Worm (Caenorhabditis elegans) whole organism, young adult: ENCODE results near the gene lgc-45.
"Not testable (repeated sequence)": the region's sequence is repeated elsewhere in the genome, so short reads cannot be mapped to it uniquely, and the experiment has no call there.

Source experiments
- B0019.2 ChIP-seq: fragments of 200-800 bp; sonication (Bioruptor generic); conservative IDR thresholded peaks from 2 replicates; pipeline ENCODE4 v1.3.6; 2022; ENCODE audit warnings: missing genetic modification reagents, missing genetic modification characterization, missing compliant biosample characterization
- B0261.1 ChIP-seq: sonication (generic microtip); optimal IDR thresholded peaks from 2 replicates; lab custom pipeline; 2016; ENCODE audit warnings: mild to moderate bottlenecking, missing genetic modification characterization, moderate library complexity, missing compliant biosample characterization
- C06A6.2 ChIP-seq: fragments of 200-800 bp; sonication (Bioruptor generic); conservative IDR thresholded peaks from 2 replicates; pipeline ENCODE4 v1.3.6; 2022; ENCODE audit warnings: missing genetic modification characterization, missing compliant biosample characterization
- C17E4.6 ChIP-seq: fragments of 200-800 bp; sonication (Bioruptor generic); IDR thresholded peaks from 2 replicates; pipeline ENCODE4 v1.3.6; 2022; ENCODE audit warnings: missing genetic modification reagents, missing genetic modification characterization, missing compliant biosample characterization
- D2030.7 ChIP-seq: fragments of 200-800 bp; sonication (Bioruptor generic); IDR thresholded peaks from 2 replicates; pipeline ENCODE4 v1.3.6; 2022; ENCODE audit warnings: missing genetic modification reagents, missing genetic modification characterization, missing compliant biosample characterization
- F33H1.4 ChIP-seq: fragments of 200-800 bp; sonication (Bioruptor generic); IDR thresholded peaks from 2 replicates; pipeline ENCODE4 v1.3.6; 2022; ENCODE audit warnings: missing genetic modification reagents, missing genetic modification characterization, missing compliant biosample characterization
- K11D2.4 ChIP-seq: fragments of 200-800 bp; sonication (Bioruptor generic); IDR thresholded peaks from 2 replicates; pipeline ENCODE4 v1.3.6; 2022; ENCODE audit warnings: missing genetic modification reagents, missing genetic modification characterization, missing compliant biosample characterization
- Y67H2A.10 ChIP-seq: fragments of 200-800 bp; sonication (Bioruptor generic); conservative IDR thresholded peaks from 2 replicates; pipeline ENCODE4 v1.3.6; 2022; ENCODE audit warnings: missing genetic modification reagents, missing genetic modification characterization, missing compliant biosample characterization
- ZK185.1 ChIP-seq: sonication (generic microtip); optimal IDR thresholded peaks from 2 replicates; lab custom pipeline; 2016; ENCODE audit warnings: mild to moderate bottlenecking, missing genetic modification characterization, missing compliant biosample characterization; ENCODE audit not compliant: poor library complexity, severe bottlenecking
- attf-3 ChIP-seq: fragments of 200-800 bp; sonication (Bioruptor generic); conservative IDR thresholded peaks from 2 replicates; pipeline ENCODE4 v1.3.6; 2022; ENCODE audit warnings: missing genetic modification reagents, missing genetic modification characterization, missing compliant biosample characterization
- attf-5 ChIP-seq: fragments of 200-800 bp; sonication (Bioruptor generic); optimal IDR thresholded peaks from 2 replicates; lab custom pipeline; 2018; ENCODE audit warnings: mild to moderate bottlenecking, missing genetic modification characterization, missing compliant biosample characterization
- cebp-1 ChIP-seq, 2 experiments: fragments of 200-800 bp in 1 of 2; sonication (Bioruptor generic) in 1 of 2; sonication (generic microtip) in 1 of 2; IDR thresholded peaks in 1 of 2; optimal IDR thresholded peaks in 1 of 2; 2 replicates each; pipeline versions ENCODE4 v1.3.6 to Lab custom; 2017 to 2022; ENCODE audit warnings: missing compliant biosample characterization in 2 of 2, missing genetic modification characterization in 2 of 2, mild to moderate bottlenecking in 1 of 2, missing genetic modification reagents in 1 of 2, moderate library complexity in 1 of 2
- ceh-100 ChIP-seq: fragments of 200-800 bp; sonication (Bioruptor generic); IDR thresholded peaks from 2 replicates; pipeline ENCODE4 v1.3.6; 2022; ENCODE audit warnings: missing genetic modification reagents, missing genetic modification characterization, missing compliant biosample characterization
- ceh-27 ChIP-seq: fragments of 200-800 bp; sonication (Bioruptor generic); optimal IDR thresholded peaks from 2 replicates; lab custom pipeline; 2018; ENCODE audit warnings: mild to moderate bottlenecking, missing genetic modification characterization, moderate library complexity, missing compliant biosample characterization
- ceh-91 ChIP-seq: fragments of 200-800 bp; sonication (Bioruptor generic); IDR thresholded peaks from 2 replicates; pipeline ENCODE4 v1.3.6; 2022; ENCODE audit warnings: missing genetic modification reagents, missing genetic modification characterization, missing compliant biosample characterization
- dox-1 ChIP-seq: fragments of 200-800 bp; sonication (Bioruptor generic); IDR thresholded peaks from 2 replicates; pipeline ENCODE4 v1.3.6; 2022; ENCODE audit warnings: missing genetic modification reagents, missing genetic modification characterization, missing compliant biosample characterization
- egl-18 ChIP-seq: fragments of 200-800 bp; sonication (Bioruptor generic); IDR thresholded peaks from 2 replicates; pipeline ENCODE4 v1.3.6; 2022; ENCODE audit warnings: missing genetic modification reagents, missing genetic modification characterization, missing compliant biosample characterization
- egrh-3 ChIP-seq: fragments of 200-800 bp; sonication (Bioruptor generic); IDR thresholded peaks from 2 replicates; pipeline ENCODE4 v1.3.6; 2022; ENCODE audit warnings: missing genetic modification reagents, missing genetic modification characterization, missing compliant biosample characterization
- ekl-4 ChIP-seq: fragments of 200-800 bp; sonication (Bioruptor generic); IDR thresholded peaks from 2 replicates; pipeline ENCODE4 v1.3.6; 2022; ENCODE audit warnings: missing genetic modification reagents, missing genetic modification characterization, missing compliant biosample characterization
- hmg-1.2 ChIP-seq: fragments of 200-800 bp; sonication (Bioruptor generic); IDR thresholded peaks from 2 replicates; pipeline ENCODE4 v1.3.6; 2022; ENCODE audit warnings: missing genetic modification reagents, missing genetic modification characterization, missing compliant biosample characterization
- let-526 ChIP-seq: fragments of 200-800 bp; sonication (Bioruptor generic); IDR thresholded peaks from 2 replicates; pipeline ENCODE4 v1.3.6; 2022; ENCODE audit warnings: missing genetic modification reagents, missing genetic modification characterization, missing compliant biosample characterization
- lin-35 ChIP-seq, 3 experiments: fragments of 150-350 bp in 2 of 3; sonication (generic microtip) in 1 of 3; optimal IDR thresholded peaks; 2 replicates each; lab custom pipeline; 2014 to 2018; ENCODE audit warnings: missing biosample characterization in 3 of 3, missing genetic modification characterization in 3 of 3, missing genetic modification reagents in 3 of 3
- lin-40 ChIP-seq: sonication (generic microtip); optimal IDR thresholded peaks from 2 replicates; lab custom pipeline; 2016; ENCODE audit warnings: missing genetic modification characterization, mild to moderate bottlenecking, missing compliant biosample characterization, missing genotype, missing genetic modification reagents
- lin-54 ChIP-seq: fragments of 200-800 bp; sonication (Bioruptor generic); optimal IDR thresholded peaks from 2 replicates; lab custom pipeline; 2018; ENCODE audit warnings: mild to moderate bottlenecking, missing genetic modification characterization, missing compliant biosample characterization
- lsl-1 ChIP-seq: fragments of 200-800 bp; sonication (Bioruptor generic); optimal IDR thresholded peaks from 2 replicates; lab custom pipeline; 2018; ENCODE audit warnings: mild to moderate bottlenecking, missing genetic modification characterization, moderate library complexity, missing compliant biosample characterization
- madf-6 ChIP-seq: fragments of 200-800 bp; sonication (Bioruptor generic); IDR thresholded peaks from 2 replicates; pipeline ENCODE4 v1.3.6; 2022; ENCODE audit warnings: missing genetic modification reagents, missing genetic modification characterization, missing compliant biosample characterization
- madf-8 ChIP-seq: fragments of 200-800 bp; sonication (Bioruptor generic); conservative IDR thresholded peaks from 2 replicates; pipeline ENCODE4 v1.3.6; 2022; ENCODE audit warnings: missing genetic modification reagents, missing genetic modification characterization, missing compliant biosample characterization
- mcd-1 ChIP-seq: fragments of 200-800 bp; sonication (Bioruptor generic); IDR thresholded peaks from 2 replicates; pipeline ENCODE4 v1.3.6; 2022; ENCODE audit warnings: missing genetic modification reagents, missing genetic modification characterization, missing compliant biosample characterization
- nfyb-1 ChIP-seq: fragments of 200-800 bp; sonication (Bioruptor generic); IDR thresholded peaks from 2 replicates; pipeline ENCODE4 v1.3.6; 2022; ENCODE audit warnings: missing genetic modification reagents, missing genetic modification characterization, missing compliant biosample characterization
- pbrm-1 ChIP-seq: fragments of 200-800 bp; sonication (Bioruptor generic); IDR thresholded peaks from 2 replicates; pipeline ENCODE4 v1.3.6; 2022; ENCODE audit warnings: missing genetic modification reagents, missing genetic modification characterization, missing compliant biosample characterization
- rcor-1 ChIP-seq: fragments of 200-800 bp; sonication (Bioruptor generic); IDR thresholded peaks from 2 replicates; pipeline ENCODE4 v1.3.6; 2022; ENCODE audit warnings: missing genetic modification reagents, missing genetic modification characterization, missing compliant biosample characterization
- snpc-4 ChIP-seq, 5 experiments: fragments of 150-350 bp in 1 of 5; sonication (generic microtip) in 4 of 5; optimal IDR thresholded peaks; 2 replicates each; lab custom pipeline; 2014 to 2018; ENCODE audit warnings: missing genetic modification characterization in 5 of 5, missing biosample characterization in 3 of 5, antibody characterized with exemption in 2 of 5, mild to moderate bottlenecking in 2 of 5, missing compliant biosample characterization in 2 of 5, missing genotype in 2 of 5, moderate library complexity in 2 of 5, missing genetic modification reagents in 1 of 5
- tbp1 ChIP-seq: fragments of 200-800 bp; sonication (Bioruptor generic); optimal IDR thresholded peaks from 2 replicates; lab custom pipeline; 2018; ENCODE audit warnings: mild to moderate bottlenecking, missing genetic modification characterization, missing compliant biosample characterization
- zfh-2 ChIP-seq: fragments of 200-800 bp; sonication (Bioruptor generic); conservative IDR thresholded peaks from 2 replicates; pipeline ENCODE4 v1.3.6; 2022; ENCODE audit warnings: missing genetic modification reagents, missing genetic modification characterization, missing compliant biosample characterization
- ztf-26 ChIP-seq: sonication (generic microtip); optimal IDR thresholded peaks from 2 replicates; lab custom pipeline; 2017; ENCODE audit warnings: missing genetic modification characterization, missing compliant biosample characterization

The lgc-45 gene

DNA sequence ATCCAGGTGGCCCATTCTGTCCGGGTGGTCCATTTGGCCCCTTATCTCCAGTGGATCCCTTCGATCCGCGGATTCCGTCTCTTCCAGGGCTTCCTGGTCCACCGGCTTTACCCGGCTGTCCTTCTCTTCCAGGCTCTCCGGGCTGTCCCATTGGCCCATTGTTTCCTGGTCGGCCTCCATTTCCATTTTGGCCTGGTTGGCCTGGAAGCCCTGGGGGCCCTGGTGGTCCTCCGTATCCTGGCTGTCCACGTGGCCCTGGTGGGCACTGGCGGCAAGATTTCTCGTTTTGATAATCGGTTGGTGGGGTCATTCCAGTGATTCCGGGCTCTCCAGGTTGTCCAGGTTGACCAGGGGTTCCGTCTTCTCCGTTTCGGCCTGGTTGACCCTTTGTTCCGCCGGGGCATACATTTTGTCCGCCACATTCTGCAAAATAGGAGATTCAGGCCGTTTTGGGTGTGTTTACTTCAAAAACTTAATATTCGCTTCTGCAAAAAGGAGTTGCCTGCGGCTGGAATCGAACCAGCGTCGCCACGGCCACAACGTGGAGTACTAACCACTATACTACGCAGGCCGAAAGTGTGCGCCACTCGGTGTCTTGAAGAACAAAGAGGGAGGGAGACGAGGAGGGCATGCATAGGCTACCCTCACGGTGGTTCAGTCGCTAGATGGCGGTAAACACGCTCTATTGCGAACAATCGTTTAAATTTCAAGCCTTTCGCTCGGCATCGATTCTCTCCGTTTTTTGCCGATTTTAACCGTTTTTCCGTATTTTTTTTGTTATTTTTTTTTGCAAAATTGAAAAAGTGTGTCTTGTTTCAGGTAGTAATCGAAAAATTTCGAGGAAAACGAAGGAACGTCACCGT is 36.1 kb upstream of the lgc-45 start, which contains the start of gene W09G10.9 (continued):
- TF ChIP-seq zfh-2 (GFP tag; lab: Robert Waterston, UW): peak; percentile 82
- TF ChIP-seq, all 124 proteins: peak for 64

DNA sequence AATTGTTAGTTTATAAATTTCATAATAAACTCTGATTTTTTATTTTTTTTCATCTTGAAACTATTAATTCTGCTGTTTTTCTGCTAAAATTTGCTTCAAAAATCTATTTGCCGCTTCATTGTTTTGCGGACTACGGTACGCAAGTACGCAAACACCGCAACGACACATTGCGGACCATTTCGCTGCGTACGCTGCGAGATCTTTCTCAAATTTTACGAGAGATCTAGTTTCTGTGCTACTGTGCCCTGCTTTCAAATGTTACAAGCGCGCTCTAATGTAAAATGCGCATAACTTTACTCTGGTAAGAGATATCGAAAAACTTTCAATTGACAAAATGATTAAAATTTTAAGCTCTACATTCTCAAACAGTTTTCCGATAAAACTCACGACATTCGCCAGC is 33.7 kb upstream of the lgc-45 start:
- TF ChIP-seq B0261.1 (peak; percentile 42), cebp-1 (GFP tag; IDR thresholded peaks at IDR 0.05; lab: Robert Waterston, UW) (peak; percentile 58), cebp-1 (tag; optimal IDR thresholded peaks at IDR 0.05; lab: Kevin White, UChicago) (peak; percentile 62), ZK185.1 (peak; percentile 51), C06A6.2 (GFP tag; lab: Robert Waterston, UW) (peak; percentile 81), F33H1.4 (GFP tag; lab: Robert Waterston, UW) (peak; percentile 50; the same call in 1 of the 2 replicates), ztf-26 (tag; lab: Kevin White, UChicago) (peak; percentile 5), egrh-3 (GFP tag; lab: Robert Waterston, UW) (0 out of 2 replicates have a peak, but pooled peaks have one; percentile 17), lsl-1 (GFP tag; lab: Kevin White, UChicago) (peak; percentile 63), lin-35 (GFP tag; optimal IDR thresholded peaks at IDR 0.05; lab: Kevin White, UChicago) (peak in 1 of 3 experiments; percentile 62), tbp1 (GFP tag; lab: Kevin White, UChicago) (peak; percentile 47), ceh-91 (peak; percentile 38; the same call in 1 of the 2 replicates), Y67H2A.10 (GFP tag; lab: Robert Waterston, UW) (0 out of 2 replicates have a peak, but pooled peaks have one; percentile 9), egl-18 (peak; percentile 68; the same call in 1 of the 2 replicates), lin-40 (tag; lab: Kevin White, UChicago) (peak; percentile 68), lin-54 (peak; percentile 54), K11D2.4 (GFP tag; lab: Robert Waterston, UW) (peak; percentile 90), attf-5 (GFP tag; lab: Kevin White, UChicago) (peak; percentile 79), C17E4.6 (0 out of 2 replicates have a peak, but pooled peaks have one; percentile 20), ekl-4 (GFP tag; lab: Robert Waterston, UW) (peak; percentile 60; the same call in 1 of the 2 replicates), dox-1 (GFP tag; lab: Robert Waterston, UW) (peak; percentile 76), nfyb-1 (GFP tag; lab: Robert Waterston, UW) (peak; percentile 84), D2030.7 (GFP tag; lab: Robert Waterston, UW) (peak; percentile 62), let-526 (GFP tag; lab: Robert Waterston, UW) (peak; percentile 52; the same call in 1 of the 2 replicates), B0019.2 (GFP tag; lab: Robert Waterston, UW) (peak; percentile 51; the same call in 1 of the 2 replicates), rcor-1 (GFP tag; lab: Robert Waterston, UW) (peak; percentile 55), madf-6 (GFP tag; lab: Robert Waterston, UW) (peak; percentile 52), attf-3 (GFP tag; lab: Robert Waterston, UW) (peak; percentile 71), mcd-1 (peak; percentile 96), madf-8 (GFP tag; lab: Robert Waterston, UW) (0 out of 2 replicates have a peak, but pooled peaks have one; percentile 14), hmg-1.2 (GFP tag; lab: Robert Waterston, UW) (peak; percentile 94), ceh-27 (GFP tag; lab: Kevin White, UChicago) (peak; percentile 72), ceh-100 (GFP tag; lab: Robert Waterston, UW) (peak; percentile 68), pbrm-1 (GFP tag; lab: Robert Waterston, UW) (peak; percentile 74; the same call in 1 of the 2 replicates), snpc-4 (tag; optimal IDR thresholded peaks at IDR 0.05; lab: Kevin White, UChicago) (peak in 2 of 4 experiments; percentile 23 to 43)
- not testable (repeated sequence) for TF ChIP-seq snpc-4 (GFP tag; optimal IDR thresholded peaks at IDR 0.05; lab: Kevin White, UChicago)
